Worm (Caenorhabditis elegans) whole organism, L4/young adult: ENCODE data around the gene F43E2.1.
"Not testable (repeated sequence)": the region's sequence is repeated elsewhere in the genome, so short reads cannot be mapped to it uniquely, and the experiment has no call there.

Experiments used
- W03F9.2 ChIP-seq: fragments of 150-350 bp; optimal IDR thresholded peaks from 2 replicates; lab custom pipeline; 2014; ENCODE audit warnings: missing biosample characterization, missing genetic modification characterization
- him-1 ChIP-seq: sonication (generic microtip); optimal IDR thresholded peaks from 2 replicates; lab custom pipeline; 2016; ENCODE audit warnings: missing genotype, missing genetic modification reagents, missing genetic modification characterization, missing compliant biosample characterization

DNA sequence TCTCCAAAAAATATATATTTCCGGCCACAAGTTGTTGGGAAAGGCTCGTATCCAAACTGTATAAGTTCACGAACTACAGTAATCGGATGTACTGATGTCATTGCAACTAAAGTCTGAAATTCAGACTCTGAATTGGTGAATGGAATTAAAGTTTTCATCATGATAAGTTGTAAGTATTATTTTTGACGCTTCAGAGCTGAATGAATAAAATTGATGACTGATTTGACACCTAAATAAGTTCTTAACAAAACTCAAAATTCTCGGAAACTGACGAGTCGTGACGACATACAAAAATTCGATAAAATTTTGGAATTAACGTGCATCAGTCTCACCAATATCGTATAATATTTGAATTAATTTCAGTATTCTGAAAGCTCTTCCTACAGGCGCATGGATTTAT lies 4.9 kb upstream of the F43E2.1 start, which contains the start of gene F43E2.11:
- TF ChIP-seq him-1, W03F9.2 (tag; lab: Kevin White, UChicago): not testable (repeated sequence)
